Fruit fly (Drosophila melanogaster) whole organism, embryonic: ENCODE measurements around the gene cue.

Source experiments
- Antp ChIP-seq: fragments of 200-800 bp; sonication (Bioruptor generic); optimal IDR thresholded peaks from 3 replicates; lab custom pipeline; 2016; ENCODE audit warnings: missing biosample characterization, missing genetic modification characterization
- Bgb ChIP-seq: fragments of 200-800 bp; sonication (Bioruptor generic); IDR thresholded peaks from 2 replicates; pipeline ENCODE4 v1.3.6; 2022; ENCODE audit warnings: missing biosample characterization, missing genetic modification characterization; ENCODE audit not compliant: partially characterized antibody
- CG10654 ChIP-seq: fragments of 200-800 bp; sonication (Bioruptor generic); optimal IDR thresholded peaks from 2 replicates; lab custom pipeline; 2016; ENCODE audit warnings: missing biosample characterization, missing genetic modification characterization
- CG11085 ChIP-seq: fragments of 200-800 bp; sonication (Bioruptor generic); IDR thresholded peaks from 2 replicates; pipeline ENCODE4 v1.3.6; 2022; ENCODE audit warnings: missing biosample characterization, missing genetic modification characterization
- CG12104 ChIP-seq: fragments of 200-800 bp; sonication (Bioruptor generic); optimal IDR thresholded peaks from 3 replicates; lab custom pipeline; 2016; ENCODE audit warnings: missing biosample characterization, missing genetic modification characterization
- CG14014 ChIP-seq: fragments of 200-800 bp; sonication (Bioruptor generic); IDR thresholded peaks from 2 replicates; pipeline ENCODE4 v1.3.6; 2022; ENCODE audit warnings: missing biosample characterization, missing genetic modification characterization
- CG14441 ChIP-seq: fragments of 200-800 bp; sonication (Bioruptor generic); IDR thresholded peaks from 2 replicates; pipeline ENCODE4 v1.3.6; 2022; ENCODE audit warnings: missing biosample characterization, missing genetic modification characterization
- CG14667 ChIP-seq: fragments of 200-800 bp; sonication (Bioruptor generic); IDR thresholded peaks from 2 replicates; pipeline ENCODE4 v1.3.6; 2022; ENCODE audit warnings: missing biosample characterization, missing genetic modification characterization
- CG14710 ChIP-seq: fragments of 200-800 bp; sonication (Bioruptor generic); optimal IDR thresholded peaks from 3 replicates; lab custom pipeline; 2019; ENCODE audit warnings: missing biosample characterization, mild to moderate bottlenecking, missing genetic modification characterization, moderate library complexity
- CG15696 ChIP-seq: fragments of 200-800 bp; sonication (Bioruptor generic); optimal IDR thresholded peaks from 2 replicates; lab custom pipeline; 2019; ENCODE audit warnings: missing biosample characterization, mild to moderate bottlenecking, missing genetic modification characterization, moderate library complexity
- CG1602 ChIP-seq: fragments of 200-800 bp; sonication (Bioruptor generic); optimal IDR thresholded peaks from 3 replicates; lab custom pipeline; 2016; ENCODE audit warnings: missing biosample characterization, missing genetic modification characterization
- CG17568 ChIP-seq: fragments of 200-800 bp; sonication (Bioruptor generic); optimal IDR thresholded peaks from 2 replicates; lab custom pipeline; 2018; ENCODE audit warnings: missing biosample characterization, mild to moderate bottlenecking, missing genetic modification characterization, moderate library complexity
- CG2129 ChIP-seq: fragments of 200-800 bp; sonication (Bioruptor generic); IDR thresholded peaks from 2 replicates; pipeline ENCODE4 v1.3.6; 2022; ENCODE audit warnings: missing biosample characterization, missing genetic modification characterization; ENCODE audit not compliant: partially characterized antibody
- CG31224 ChIP-seq: fragments of 200-800 bp; sonication (Bioruptor generic); IDR thresholded peaks from 2 replicates; pipeline ENCODE4 v1.3.6; 2022; ENCODE audit warnings: missing biosample characterization, missing genetic modification characterization
- CG4404 ChIP-seq: fragments of 200-800 bp; sonication (Bioruptor generic); IDR thresholded peaks from 2 replicates; pipeline ENCODE4 v1.3.6; 2022; ENCODE audit warnings: missing biosample characterization, missing genetic modification characterization
- CG4820 ChIP-seq: fragments of 200-800 bp; sonication (Bioruptor generic); optimal IDR thresholded peaks from 3 replicates; lab custom pipeline; 2016; ENCODE audit warnings: missing biosample characterization, missing genetic modification characterization
- CG6254 ChIP-seq: fragments of 200-800 bp; sonication (Bioruptor generic); optimal IDR thresholded peaks from 3 replicates; lab custom pipeline; 2017; ENCODE audit warnings: mild to moderate bottlenecking, missing biosample characterization, missing genetic modification reagents, missing genetic modification characterization
- CG7357 ChIP-seq: fragments of 200-800 bp; sonication (Bioruptor generic); IDR thresholded peaks from 3 replicates; pipeline ENCODE4 v1.3.6; 2022; ENCODE audit warnings: missing biosample characterization, missing genetic modification characterization
- CG7556 ChIP-seq: fragments of 200-800 bp; sonication (Bioruptor generic); optimal IDR thresholded peaks from 2 replicates; lab custom pipeline; 2017; ENCODE audit warnings: missing biosample characterization, mild to moderate bottlenecking, missing genetic modification characterization
- CG7745 ChIP-seq: fragments of 200-800 bp; sonication (Bioruptor generic); optimal IDR thresholded peaks from 2 replicates; lab custom pipeline; 2018; ENCODE audit warnings: missing biosample characterization, mild to moderate bottlenecking, missing genetic modification characterization, moderate library complexity
- CG8944 ChIP-seq: fragments of 200-800 bp; sonication (Bioruptor generic); optimal IDR thresholded peaks from 3 replicates; lab custom pipeline; 2016; ENCODE audit warnings: missing biosample characterization, missing genetic modification characterization
- CG9437 ChIP-seq: fragments of 200-800 bp; sonication (Bioruptor generic); optimal IDR thresholded peaks from 2 replicates; lab custom pipeline; 2018; ENCODE audit warnings: missing biosample characterization, mild to moderate bottlenecking, missing genetic modification characterization
- CG9797 ChIP-seq: fragments of 200-800 bp; sonication (Bioruptor generic); optimal IDR thresholded peaks from 3 replicates; lab custom pipeline; 2018; ENCODE audit warnings: missing biosample characterization, mild to moderate bottlenecking, missing genetic modification characterization
- Ets97D ChIP-seq: fragments of 200-800 bp; sonication (Bioruptor generic); optimal IDR thresholded peaks from 3 replicates; lab custom pipeline; 2016; ENCODE audit warnings: missing biosample characterization, missing genetic modification characterization
- HLH54F ChIP-seq: fragments of 200-800 bp; sonication (Bioruptor generic); optimal IDR thresholded peaks from 3 replicates; lab custom pipeline; 2016; ENCODE audit warnings: missing biosample characterization, missing genetic modification characterization
- NfI ChIP-seq: fragments of 200-800 bp; sonication (Bioruptor generic); optimal IDR thresholded peaks from 3 replicates; lab custom pipeline; 2018; ENCODE audit warnings: missing biosample characterization, mild to moderate bottlenecking, missing genetic modification characterization, moderate library complexity
- Pdp1 ChIP-seq, 2 experiments: fragments of 200-800 bp; sonication (Bioruptor generic); optimal IDR thresholded peaks; 3 replicates each; lab custom pipeline; 2016; ENCODE audit warnings: missing biosample characterization in 2 of 2, missing genetic modification characterization in 2 of 2, mild to moderate bottlenecking in 1 of 2, moderate library complexity in 1 of 2
- Rfx ChIP-seq: fragments of 200-800 bp; sonication (Bioruptor generic); IDR thresholded peaks from 2 replicates; pipeline ENCODE4 v1.3.6; 2022; ENCODE audit warnings: missing biosample characterization, missing genetic modification characterization
- Rx ChIP-seq: fragments of 200-800 bp; sonication (Bioruptor generic); IDR thresholded peaks from 2 replicates; pipeline ENCODE4 v1.3.6; 2022; ENCODE audit warnings: missing biosample characterization, missing genetic modification characterization
- Ssrp ChIP-seq: fragments of 200-800 bp; sonication (Bioruptor generic); optimal IDR thresholded peaks from 2 replicates; lab custom pipeline; 2018; ENCODE audit warnings: missing biosample characterization, mild to moderate bottlenecking, missing genetic modification characterization, moderate library complexity
- Taf1 ChIP-seq: fragments of 200-800 bp; sonication (Bioruptor generic); IDR thresholded peaks from 2 replicates; pipeline ENCODE4 v1.3.6; 2022; ENCODE audit warnings: missing biosample characterization, missing genetic modification characterization
- Trl ChIP-seq, 3 experiments: fragments of >200 bp in 2 of 3; fragments of 200-800 bp in 1 of 3; sonication (Bioruptor generic) in 1 of 3; optimal IDR thresholded peaks; 2 replicates in 1 of 3; 3 replicates in 2 of 3; lab custom pipeline; 2016 to 2017; ENCODE audit warnings: missing biosample characterization in 1 of 3, missing genetic modification characterization in 1 of 3
- amos ChIP-seq: fragments of 200-800 bp; sonication (Bioruptor generic); IDR thresholded peaks from 2 replicates; pipeline ENCODE4 v1.3.6; 2022; ENCODE audit warnings: missing biosample characterization, missing genetic modification characterization; ENCODE audit not compliant: partially characterized antibody
- ap ChIP-seq: fragments of 200-800 bp; sonication (Bioruptor generic); IDR thresholded peaks from 2 replicates; pipeline ENCODE4 v1.3.6; 2022; ENCODE audit warnings: missing biosample characterization, missing genetic modification characterization
- ase ChIP-seq: fragments of 200-800 bp; sonication (Bioruptor generic); IDR thresholded peaks from 3 replicates; pipeline ENCODE4 v1.3.6; 2022; ENCODE audit warnings: missing biosample characterization, missing genetic modification characterization
- cato ChIP-seq: fragments of 200-800 bp; sonication (Bioruptor generic); optimal IDR thresholded peaks from 2 replicates; lab custom pipeline; 2016; ENCODE audit warnings: missing biosample characterization, missing genetic modification characterization, borderline replicate concordance
- cg ChIP-seq: fragments of 200-800 bp; sonication (Bioruptor generic); optimal IDR thresholded peaks from 3 replicates; lab custom pipeline; 2019; ENCODE audit warnings: missing biosample characterization, mild to moderate bottlenecking, missing genetic modification characterization, moderate library complexity
- chinmo ChIP-seq: fragments of 200-800 bp; sonication (Bioruptor generic); IDR thresholded peaks from 4 replicates; pipeline ENCODE4 v1.3.6; 2022; ENCODE audit warnings: missing biosample characterization, missing genetic modification characterization; ENCODE audit not compliant: partially characterized antibody
- chm ChIP-seq: fragments of 200-800 bp; sonication (Bioruptor generic); IDR thresholded peaks from 2 replicates; pipeline ENCODE4 v1.3.6; 2022; ENCODE audit warnings: missing biosample characterization, missing genetic modification characterization
- fd102C ChIP-seq: fragments of 200-800 bp; sonication (Bioruptor generic); optimal IDR thresholded peaks from 2 replicates; lab custom pipeline; 2018; ENCODE audit warnings: missing biosample characterization, mild to moderate bottlenecking, missing genetic modification characterization, moderate library complexity
- fd96Cb ChIP-seq: fragments of 200-800 bp; sonication (Bioruptor generic); optimal IDR thresholded peaks from 2 replicates; lab custom pipeline; 2018; ENCODE audit warnings: missing biosample characterization, mild to moderate bottlenecking, missing genetic modification characterization, moderate library complexity
- gsb ChIP-seq: fragments of 200-800 bp; sonication (Bioruptor generic); IDR thresholded peaks from 2 replicates; pipeline ENCODE4 v1.3.6; 2022; ENCODE audit warnings: missing biosample characterization, missing genetic modification characterization
- insv ChIP-seq, 2 experiments: fragments of 200-800 bp; sonication (Bioruptor generic); optimal IDR thresholded peaks; 3 replicates each; lab custom pipeline; 2016 to 2018; ENCODE audit warnings: missing biosample characterization in 2 of 2, missing genetic modification characterization in 2 of 2
- klu ChIP-seq: fragments of 200-800 bp; sonication (Bioruptor generic); IDR thresholded peaks from 2 replicates; pipeline ENCODE4 v1.3.6; 2022; ENCODE audit warnings: missing biosample characterization, missing genetic modification characterization
- peb ChIP-seq: fragments of 200-800 bp; sonication (Bioruptor generic); IDR thresholded peaks from 2 replicates; pipeline ENCODE4 v1.3.6; 2022; ENCODE audit warnings: missing biosample characterization, missing genetic modification characterization
- pnt ChIP-seq: fragments of 200-800 bp; sonication (Bioruptor generic); optimal IDR thresholded peaks from 3 replicates; lab custom pipeline; 2016; ENCODE audit warnings: missing biosample characterization, missing genetic modification characterization
- row ChIP-seq: fragments of 200-800 bp; sonication (Bioruptor generic); IDR thresholded peaks from 3 replicates; pipeline ENCODE4 v1.3.6; 2022; ENCODE audit warnings: missing biosample characterization, missing genetic modification characterization
- vvl ChIP-seq: fragments of 200-800 bp; sonication (Bioruptor generic); IDR thresholded peaks from 2 replicates; pipeline ENCODE4 v1.3.6; 2022; ENCODE audit warnings: missing biosample characterization, missing genetic modification characterization

The cue gene

dm6 chr3L:1533699-1534431, 16.8 kb upstream of the cue start, which contains the start of gene Iml1 (continued):
- TF ChIP-seq CG14710 (tag; lab: Kevin White, UChicago) (peak; percentile 50), Rx (GFP tag; lab: Robert Waterston, UW) (0 out of 2 replicates have a peak, but pooled peaks have one; percentile 14), CG31224 (GFP tag; lab: Robert Waterston, UW) (0 out of 2 replicates have a peak, but pooled peaks have one; percentile 23), chm (no peak), Ets97D (GFP tag; lab: Kevin White, UChicago) (peak; percentile 27), CG14667 (peak; percentile 31; the same call in 1 of the 2 replicates), CG17568 (no peak), CG10654 (peak; percentile 35), CG2129 (GFP tag; lab: Robert Waterston, UW) (no peak), CG9797 (peak; percentile 66), pnt (GFP tag; lab: Kevin White, UChicago) (peak; percentile 1), CG4404 (GFP tag; lab: Robert Waterston, UW) (peak; percentile 41; the same call in 1 of the 2 replicates), CG11085 (GFP tag; lab: Robert Waterston, UW) (0 out of 2 replicates have a peak, but pooled peaks have one; percentile 20), ase (GFP tag; lab: Robert Waterston, UW) (peak; percentile 29; the same call in 1 of the 3 replicates), Rfx (GFP tag; lab: Robert Waterston, UW) (peak; percentile 80), ap (GFP tag; lab: Robert Waterston, UW) (peak; percentile 21; the same call in 1 of the 2 replicates), Antp (peak; percentile 40), CG7357 (no peak; the same call in 2 of the 3 replicates), chinmo (GFP tag; lab: Robert Waterston, UW) (no peak), CG4820 (GFP tag; lab: Kevin White, UChicago) (peak; percentile 27), CG9437 (GFP tag; lab: Kevin White, UChicago) (peak; percentile 83), Bgb (GFP tag; lab: Robert Waterston, UW) (no peak), fd102C (GFP tag; lab: Kevin White, UChicago) (no peak), Ssrp (tag; lab: Kevin White, UChicago) (peak; percentile 11), CG15696 (tag; lab: Kevin White, UChicago) (peak; percentile 6), HLH54F (GFP tag; lab: Kevin White, UChicago) (peak; percentile 6), cato (GFP tag; lab: Kevin White, UChicago) (no peak), CG7745 (peak; percentile 60), Pdp1 (GFP tag; optimal IDR thresholded peaks at IDR 0.05; lab: Kevin White, UChicago) (peak; percentile 33 to 84), insv (GFP tag; optimal IDR thresholded peaks at IDR 0.05; lab: Kevin White, UChicago) (no peak), NfI (GFP tag; lab: Kevin White, UChicago) (peak; percentile 17), CG6254 (GFP tag; lab: Kevin White, UChicago) (peak; percentile 68), row (GFP tag; lab: Robert Waterston, UW) (peak; percentile 83), gsb (no peak), CG14014 (GFP tag; lab: Robert Waterston, UW) (peak; percentile 39; the same call in 1 of the 2 replicates), amos (GFP tag; lab: Robert Waterston, UW) (no peak), CG7556 (GFP tag; lab: Kevin White, UChicago) (no peak), klu (GFP tag; lab: Robert Waterston, UW) (peak; percentile 27), cg (GFP tag; lab: Kevin White, UChicago) (no peak), vvl (peak; percentile 70), CG12104 (peak; percentile 7), Taf1 (GFP tag; lab: Robert Waterston, UW) (0 out of 2 replicates have a peak, but pooled peaks have one; percentile 17), CG1602 (peak; percentile 12), Trl (optimal IDR thresholded peaks at IDR 0.05; lab: Kevin White, UChicago) (no peak), Trl (GFP tag; optimal IDR thresholded peaks at IDR 0.05; lab: Kevin White, UChicago) (peak; percentile 32), CG8944 (GFP tag; lab: Kevin White, UChicago) (no peak), fd96Cb (tag; lab: Kevin White, UChicago) (peak; percentile 6), CG14441 (GFP tag; lab: Robert Waterston, UW) (peak; percentile 60), peb (GFP tag; lab: Robert Waterston, UW) (no peak)
